Worm (Caenorhabditis elegans): ENCODE measurements around the gene ttn-1.

ttn-1 gene

ce11 chrV:6202573-6202972, at the start of gene ttn-1:
ttn-1 (minus strand) TSS chrV:6202632.
- no peak for TF ChIP-seq fos-1 (tag; optimal IDR thresholded peaks at IDR 0.05)
- TF ChIP-seq aly-2 (tag; optimal IDR thresholded peaks at IDR 0.05) = no peak
- no peak for TF ChIP-seq fkh-2 (tag; optimal IDR thresholded peaks at IDR 0.05)
- TF ChIP-seq egl-27 (tag; optimal IDR thresholded peaks at IDR 0.05) = no peak
- peak; percentile 52 for TF ChIP-seq lin-39 (tag; optimal IDR thresholded peaks at IDR 0.05)

ce11 chrV:6250959-6251598, 48.6 kb upstream of the ttn-1 start:
- TF ChIP-seq pqm-1 (tag; optimal IDR thresholded peaks at IDR 0.05) = peak; percentile 19
- TF ChIP-seq elt-2 (tag; optimal IDR thresholded peaks at IDR 0.05) = peak; percentile 87
- TF ChIP-seq hmg-11 (tag; optimal IDR thresholded peaks at IDR 0.05) = no peak

ce11 chrV:6249135-6249534, 46.7 kb upstream of the ttn-1 start:
- TF ChIP-seq nhr-76 (tag; optimal IDR thresholded peaks at IDR 0.05) = no peak
- peak; percentile 35 for TF ChIP-seq nhr-25 (tag; optimal IDR thresholded peaks at IDR 0.05)
- no peak for TF ChIP-seq zag-1 (tag; optimal IDR thresholded peaks at IDR 0.05)
- TF ChIP-seq ztf-4 (tag; optimal IDR thresholded peaks at IDR 0.05) = no peak
- TF ChIP-seq ceh-82 (tag; optimal IDR thresholded peaks at IDR 0.05) = no peak
- TF ChIP-seq lsy-12 (tag; optimal IDR thresholded peaks at IDR 0.05) = no peak
- no peak for TF ChIP-seq nfya-1 (tag; optimal IDR thresholded peaks at IDR 0.05; ENCODE audit: insufficient read depth)
- TF ChIP-seq pha-4 (tag; optimal IDR thresholded peaks at IDR 0.05) = peak; percentile 15
- no peak for TF ChIP-seq snpc-4 (tag; optimal IDR thresholded peaks at IDR 0.05)
- peak; percentile 28 for TF ChIP-seq elt-1 (tag; optimal IDR thresholded peaks at IDR 0.05)
- TF ChIP-seq mml-1 (tag; optimal IDR thresholded peaks at IDR 0.05) = no peak

- TF ChIP-seq pqm-1 (tag; optimal IDR thresholded peaks at IDR 0.05) (peak; percentile 32), lin-39 (tag; optimal IDR thresholded peaks at IDR 0.05) (no peak), daf-12 (tag; optimal IDR thresholded peaks at IDR 0.05) (no peak), ceh-9 (tag; optimal IDR thresholded peaks at IDR 0.05) (no peak), tbx-2 (tag; optimal IDR thresholded peaks at IDR 0.05) (no peak), fkh-2 (tag; optimal IDR thresholded peaks at IDR 0.05) (no peak), nhr-43 (tag; optimal IDR thresholded peaks at IDR 0.05; ENCODE audit: poor library complexity, severe bottlenecking) (peak; percentile 50), lin-15B (tag; optimal IDR thresholded peaks at IDR 0.05) (no peak), nhr-12 (tag; optimal IDR thresholded peaks at IDR 0.05) (no peak), aly-2 (tag; optimal IDR thresholded peaks at IDR 0.05) (no peak), ztf-11 (tag; optimal IDR thresholded peaks at IDR 0.05) (no peak), ceh-28 (tag; optimal IDR thresholded peaks at IDR 0.05) (no peak), nhr-23 (tag; optimal IDR thresholded peaks at IDR 0.05) (peak; percentile 12), R02D3.7 (tag; optimal IDR thresholded peaks at IDR 0.05) (no peak), nfya-1 (tag; optimal IDR thresholded peaks at IDR 0.05; ENCODE audit: insufficient read depth) (peak; percentile 15), skn-1 (tag; optimal IDR thresholded peaks at IDR 0.05) (no peak), elt-1 (tag; optimal IDR thresholded peaks at IDR 0.05) (no peak), ZK546.5 (tag; optimal IDR thresholded peaks at IDR 0.05) (no peak), elt-3 (tag; optimal IDR thresholded peaks at IDR 0.05) (no peak), eor-1 (tag; optimal IDR thresholded peaks at IDR 0.05) (no peak), nhr-76 (tag; optimal IDR thresholded peaks at IDR 0.05) (no peak), egl-5 (tag; optimal IDR thresholded peaks at IDR 0.05) (no peak), lsy-12 (tag; optimal IDR thresholded peaks at IDR 0.05) (no peak), unc-39 (tag; optimal IDR thresholded peaks at IDR 0.05) (no peak), pha-4 (tag; optimal IDR thresholded peaks at IDR 0.05) (peak; percentile 24), ztf-4 (tag; optimal IDR thresholded peaks at IDR 0.05) (no peak), fkh-10 (GFP tag; optimal IDR thresholded peaks at IDR 0.05) (no peak), hmg-11 (tag; optimal IDR thresholded peaks at IDR 0.05) (no peak), zag-1 (tag; optimal IDR thresholded peaks at IDR 0.05) (no peak), fos-1 (tag; optimal IDR thresholded peaks at IDR 0.05) (no peak), ceh-82 (tag; optimal IDR thresholded peaks at IDR 0.05) (no peak), sea-2 (GFP tag; optimal IDR thresholded peaks at IDR 0.05) (no peak), snpc-4 (tag; optimal IDR thresholded peaks at IDR 0.05) (no peak), nhr-28 (tag; optimal IDR thresholded peaks at IDR 0.05) (no peak), unc-62 (GFP tag; optimal IDR thresholded peaks at IDR 0.05) (no peak), elt-2 (tag; optimal IDR thresholded peaks at IDR 0.05) (peak; percentile 54), nhr-11 (tag; optimal IDR thresholded peaks at IDR 0.05) (no peak), nhr-77 (tag; optimal IDR thresholded peaks at IDR 0.05) (no peak), nhr-25 (tag; optimal IDR thresholded peaks at IDR 0.05) (no peak), jun-1 (tag; optimal IDR thresholded peaks at IDR 0.05) (peak; percentile 2)
These were observed 46.3 kb upstream of the ttn-1 start for ce11 chrV:6248714-6249113.

Measured in whole organism, L3 larva.